Worm (Caenorhabditis elegans) whole organism, mixed stage, embryonic: ENCODE measurements around the gene Y43F8C.13.

Experiments used
- M03D4.4 ChIP-seq: sonication (generic microtip); optimal IDR thresholded peaks from 2 replicates; lab custom pipeline; 2017; ENCODE audit warnings: mild to moderate bottlenecking, missing genetic modification characterization, missing compliant biosample characterization
- bed-3 ChIP-seq: fragments of 200-800 bp; sonication (Bioruptor generic); optimal IDR thresholded peaks from 3 replicates; lab custom pipeline; 2018; ENCODE audit warnings: mild to moderate bottlenecking, missing genetic modification characterization, moderate library complexity, missing compliant biosample characterization
- blmp-1 ChIP-seq: fragments of 150-350 bp; optimal IDR thresholded peaks from 2 replicates; lab custom pipeline; 2014; ENCODE audit warnings: missing biosample characterization, missing genetic modification characterization
- ceh-39 ChIP-seq: fragments of 150-350 bp; optimal IDR thresholded peaks from 2 replicates; lab custom pipeline; 2014; ENCODE audit warnings: missing biosample characterization, missing genetic modification characterization
- ceh-43 ChIP-seq: fragments of 200-800 bp; sonication (Bioruptor generic); optimal IDR thresholded peaks from 2 replicates; lab custom pipeline; 2018; ENCODE audit warnings: mild to moderate bottlenecking, missing genetic modification characterization, moderate library complexity, missing compliant biosample characterization
- ceh-83 ChIP-seq: fragments of 200-800 bp; sonication (Bioruptor generic); optimal IDR thresholded peaks from 2 replicates; lab custom pipeline; 2018; ENCODE audit warnings: mild to moderate bottlenecking, missing genetic modification characterization, missing compliant biosample characterization
- ces-1 ChIP-seq: fragments of 150-350 bp; optimal IDR thresholded peaks from 2 replicates; lab custom pipeline; 2014; ENCODE audit warnings: missing biosample characterization, missing genetic modification reagents, missing genetic modification characterization
- cnd-1 ChIP-seq: fragments of 200-800 bp; sonication (Bioruptor generic); optimal IDR thresholded peaks from 2 replicates; lab custom pipeline; 2018; ENCODE audit warnings: mild to moderate bottlenecking, missing genetic modification characterization, missing compliant biosample characterization
- drap-1 ChIP-seq: fragments of 200-800 bp; sonication (Bioruptor generic); optimal IDR thresholded peaks from 3 replicates; lab custom pipeline; 2018; ENCODE audit warnings: mild to moderate bottlenecking, missing genetic modification characterization, missing compliant biosample characterization
- elt-1 ChIP-seq: sonication (generic microtip); optimal IDR thresholded peaks from 2 replicates; lab custom pipeline; 2017; ENCODE audit warnings: missing genetic modification characterization, mild to moderate bottlenecking, missing compliant biosample characterization, antibody characterized with exemption, moderate library complexity, borderline replicate concordance; ENCODE audit not compliant: insufficient read depth
- elt-3 ChIP-seq: fragments of 150-350 bp; optimal IDR thresholded peaks from 2 replicates; lab custom pipeline; 2014; ENCODE audit warnings: missing biosample characterization, missing genetic modification characterization
- flh-1 ChIP-seq: fragments of 200-800 bp; sonication (Bioruptor generic); optimal IDR thresholded peaks from 2 replicates; lab custom pipeline; 2018; ENCODE audit warnings: mild to moderate bottlenecking, missing genetic modification characterization, moderate library complexity, missing compliant biosample characterization
- ham-2 ChIP-seq: fragments of 200-800 bp; sonication (Bioruptor generic); optimal IDR thresholded peaks from 2 replicates; lab custom pipeline; 2018; ENCODE audit warnings: mild to moderate bottlenecking, missing genetic modification characterization, missing compliant biosample characterization
- hlh-1 ChIP-seq: fragments of 150-350 bp; optimal IDR thresholded peaks from 2 replicates; lab custom pipeline; 2014; ENCODE audit warnings: missing biosample characterization, missing genetic modification reagents, missing genetic modification characterization
- lin-13 ChIP-seq: fragments of 150-350 bp; optimal IDR thresholded peaks from 2 replicates; lab custom pipeline; 2014; ENCODE audit warnings: missing biosample characterization, missing genetic modification characterization
- lin-32 ChIP-seq: fragments of 200-800 bp; sonication (Bioruptor generic); optimal IDR thresholded peaks from 2 replicates; lab custom pipeline; 2018; ENCODE audit warnings: mild to moderate bottlenecking, missing genetic modification characterization, missing compliant biosample characterization
- lsy-2 ChIP-seq: fragments of 150-350 bp; optimal IDR thresholded peaks from 2 replicates; lab custom pipeline; 2014; ENCODE audit warnings: missing biosample characterization, missing genetic modification characterization
- mep-1 ChIP-seq: fragments of 150-350 bp; optimal IDR thresholded peaks from 2 replicates; lab custom pipeline; 2017; ENCODE audit warnings: missing biosample characterization, missing genetic modification reagents, missing genetic modification characterization, inconsistent platforms
- mls-2 ChIP-seq: sonication (generic microtip); optimal IDR thresholded peaks from 2 replicates; lab custom pipeline; 2016; ENCODE audit warnings: mild to moderate bottlenecking, missing genetic modification characterization, moderate library complexity, missing compliant biosample characterization
- nhr-12 ChIP-seq: fragments of 150-350 bp; optimal IDR thresholded peaks from 2 replicates; lab custom pipeline; 2014; ENCODE audit warnings: missing biosample characterization, missing genetic modification characterization
- nhr-2 ChIP-seq: fragments of 150-350 bp; optimal IDR thresholded peaks from 2 replicates; lab custom pipeline; 2014; ENCODE audit warnings: missing biosample characterization, missing genetic modification characterization
- nhr-237 ChIP-seq: fragments of 150-350 bp; optimal IDR thresholded peaks from 2 replicates; lab custom pipeline; 2014; ENCODE audit warnings: missing biosample characterization, missing genetic modification characterization
- nhr-28 ChIP-seq: fragments of 150-350 bp; optimal IDR thresholded peaks from 2 replicates; lab custom pipeline; 2014; ENCODE audit warnings: missing biosample characterization, missing genetic modification characterization
- nhr-76 ChIP-seq: sonication (generic microtip); optimal IDR thresholded peaks from 2 replicates; lab custom pipeline; 2017; ENCODE audit warnings: missing biosample characterization, missing genetic modification characterization
- pha-4 ChIP-seq: fragments of 150-350 bp; optimal IDR thresholded peaks from 2 replicates; lab custom pipeline; 2018; ENCODE audit warnings: missing biosample characterization, missing genetic modification reagents, missing genetic modification characterization
- sem-2 ChIP-seq: fragments of 200-800 bp; sonication (Bioruptor generic); optimal IDR thresholded peaks from 2 replicates; lab custom pipeline; 2018; ENCODE audit warnings: mild to moderate bottlenecking, missing genetic modification characterization, missing compliant biosample characterization
- sptf-1 ChIP-seq: sonication (generic microtip); optimal IDR thresholded peaks from 2 replicates; lab custom pipeline; 2017; ENCODE audit warnings: mild to moderate bottlenecking, missing genetic modification characterization, moderate library complexity, missing compliant biosample characterization
- tbx-8 ChIP-seq: fragments of 200-800 bp; sonication (Bioruptor generic); optimal IDR thresholded peaks from 2 replicates; lab custom pipeline; 2018; ENCODE audit warnings: mild to moderate bottlenecking, missing genetic modification characterization, moderate library complexity, missing compliant biosample characterization
- unc-120 ChIP-seq: sonication (generic microtip); optimal IDR thresholded peaks from 2 replicates; lab custom pipeline; 2017; ENCODE audit warnings: missing genetic modification characterization, missing compliant biosample characterization; ENCODE audit not compliant: poor library complexity, severe bottlenecking
- unc-39 ChIP-seq: fragments of 150-350 bp; optimal IDR thresholded peaks from 2 replicates; lab custom pipeline; 2014; ENCODE audit warnings: missing biosample characterization, missing genetic modification characterization
- unc-62 ChIP-seq: fragments of 150-350 bp; optimal IDR thresholded peaks from 2 replicates; lab custom pipeline; 2014; ENCODE audit warnings: missing biosample characterization, missing genetic modification reagents, missing genetic modification characterization
- zip-8 ChIP-seq: fragments of 150-350 bp; optimal IDR thresholded peaks from 2 replicates; lab custom pipeline; 2014; ENCODE audit warnings: missing biosample characterization, missing genetic modification characterization

Y43F8C.13 gene

ce11 chrV:19737458-19737857, 40.3 kb upstream of the Y43F8C.13 start, which contains the start of gene W04E12.7:
TSS of gene W04E12.7 (minus strand) at chrV:19737558.
- no peak for TF ChIP-seq mep-1 (tag; lab: Kevin White, UChicago)
- TF ChIP-seq nhr-76 (tag; lab: Kevin White, UChicago), result no peak
- no peak for TF ChIP-seq ceh-43 (GFP tag; lab: Kevin White, UChicago)
- no peak for TF ChIP-seq blmp-1 (tag; lab: Kevin White, UChicago)
- TF ChIP-seq hlh-1 (tag; lab: Kevin White, UChicago), result no peak
- TF ChIP-seq nhr-237, result no peak
- TF ChIP-seq ham-2 (GFP tag; lab: Kevin White, UChicago), result no peak
- TF ChIP-seq nhr-12, result no peak
- TF ChIP-seq pha-4, result no peak
- no peak for TF ChIP-seq mls-2 (tag; lab: Kevin White, UChicago)

DNA sequence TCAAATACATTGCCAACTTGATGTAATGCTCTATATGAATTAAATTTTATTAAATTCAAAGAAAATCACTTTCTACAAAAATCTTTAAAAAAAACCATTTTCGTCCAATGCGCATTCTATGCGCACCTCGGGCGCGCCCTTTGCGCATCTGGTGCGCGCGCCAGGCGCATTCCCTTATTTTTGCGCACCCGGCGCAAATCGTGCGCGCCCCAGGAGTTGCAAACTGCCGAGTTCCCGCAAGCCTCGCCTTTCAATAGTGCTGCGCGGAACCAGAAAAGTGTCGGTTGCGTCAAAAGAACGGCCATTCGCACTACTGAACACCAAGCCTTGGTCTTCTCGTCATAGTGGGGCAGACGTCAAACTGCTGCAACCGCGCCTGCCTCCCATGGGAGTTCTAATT, 36.5 kb upstream of the Y43F8C.13 start:
- TF ChIP-seq ceh-43 (GFP tag; lab: Kevin White, UChicago) (no peak), ceh-83 (no peak), drap-1 (GFP tag; lab: Kevin White, UChicago) (no peak), zip-8 (no peak), unc-62 (GFP tag; lab: Kevin White, UChicago) (no peak)

DNA sequence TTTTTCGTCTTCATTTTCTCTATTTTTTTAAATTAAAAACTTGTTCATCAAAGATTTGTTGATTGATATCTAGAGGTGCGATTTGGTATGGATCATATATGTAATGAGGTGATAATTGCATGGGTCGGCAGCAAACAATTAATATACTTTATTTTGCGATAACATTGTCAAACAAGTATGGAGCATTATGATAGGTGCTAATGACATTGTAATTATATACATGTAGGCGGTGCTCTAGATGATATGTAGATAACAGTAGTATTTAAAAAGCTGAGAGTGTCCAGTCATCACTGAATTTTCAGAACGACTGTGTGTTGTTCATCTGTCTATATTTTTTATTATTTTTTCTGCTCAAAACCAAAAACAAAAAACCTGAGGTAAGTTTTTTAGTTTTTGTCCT, 33.1 kb upstream of the Y43F8C.13 start, which contains the start of gene Y116F11A.1:
TSS of gene Y116F11A.1 (plus strand) at position 301 of the 400 bp plus-strand sequence.
- no peak for TF ChIP-seq ceh-39 (tag; lab: Kevin White, UChicago)
- no peak for TF ChIP-seq nhr-2
- no peak for TF ChIP-seq mls-2 (tag; lab: Kevin White, UChicago)
- TF ChIP-seq pha-4, result no peak
- TF ChIP-seq lin-13 (tag; lab: Kevin White, UChicago), result no peak
- no peak for TF ChIP-seq sptf-1 (tag; lab: Kevin White, UChicago)
- no peak for TF ChIP-seq blmp-1 (tag; lab: Kevin White, UChicago)
- no peak for TF ChIP-seq ham-2 (GFP tag; lab: Kevin White, UChicago)
- no peak for TF ChIP-seq flh-1 (GFP tag; lab: Kevin White, UChicago)
- TF ChIP-seq elt-1, result no peak
- TF ChIP-seq mep-1 (tag; lab: Kevin White, UChicago), result no peak
- no peak for TF ChIP-seq nhr-28
- TF ChIP-seq nhr-237, result no peak
- no peak for TF ChIP-seq lin-32
- TF ChIP-seq elt-3 (tag; lab: Kevin White, UChicago), result no peak
- no peak for TF ChIP-seq tbx-8 (GFP tag; lab: Kevin White, UChicago)
- no peak for TF ChIP-seq cnd-1
- no peak for TF ChIP-seq lsy-2 (tag; lab: Kevin White, UChicago)
- TF ChIP-seq ceh-83, result no peak
- no peak for TF ChIP-seq ces-1 (GFP tag; lab: Kevin White, UChicago)
- TF ChIP-seq, all 35 proteins: peak for 0

DNA sequence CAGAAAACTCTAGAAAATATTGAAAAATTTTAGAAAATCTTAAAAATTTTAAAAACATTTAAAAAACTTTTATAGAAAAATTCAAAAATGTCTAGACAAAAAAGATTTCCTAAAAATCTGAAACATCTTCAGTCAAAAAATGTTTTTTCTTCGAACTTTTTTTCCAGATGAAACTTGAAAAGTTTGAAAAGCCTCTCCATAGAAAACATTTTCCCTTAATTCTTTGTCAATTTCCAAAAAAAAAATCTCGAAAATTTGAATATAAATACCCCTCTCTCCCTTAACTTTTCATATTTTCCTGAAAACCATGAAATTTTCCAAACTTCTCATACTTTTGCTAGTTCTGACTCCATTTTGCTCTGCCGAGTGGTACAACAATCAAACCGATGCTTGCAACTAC, 31.5 kb upstream of the Y43F8C.13 start, which contains the start of gene Y116F11A.3:
TSS of gene Y116F11A.3 (plus strand) at position 301 of the 400 bp plus-strand sequence.
- TF ChIP-seq nhr-237 (no peak), zip-8 (no peak), sem-2 (no peak), lin-13 (tag; lab: Kevin White, UChicago) (no peak), nhr-2 (no peak), unc-39 (tag; lab: Kevin White, UChicago) (no peak), lsy-2 (tag; lab: Kevin White, UChicago) (no peak), unc-62 (GFP tag; lab: Kevin White, UChicago) (no peak), mls-2 (tag; lab: Kevin White, UChicago) (no peak), ceh-83 (no peak), nhr-76 (tag; lab: Kevin White, UChicago) (no peak), M03D4.4 (no peak), unc-120 (tag; lab: Kevin White, UChicago) (no peak), bed-3 (GFP tag; lab: Kevin White, UChicago) (no peak), tbx-8 (GFP tag; lab: Kevin White, UChicago) (no peak), nhr-12 (no peak), flh-1 (GFP tag; lab: Kevin White, UChicago) (no peak), ces-1 (GFP tag; lab: Kevin White, UChicago) (no peak), ham-2 (GFP tag; lab: Kevin White, UChicago) (no peak), drap-1 (GFP tag; lab: Kevin White, UChicago) (no peak)

DNA sequence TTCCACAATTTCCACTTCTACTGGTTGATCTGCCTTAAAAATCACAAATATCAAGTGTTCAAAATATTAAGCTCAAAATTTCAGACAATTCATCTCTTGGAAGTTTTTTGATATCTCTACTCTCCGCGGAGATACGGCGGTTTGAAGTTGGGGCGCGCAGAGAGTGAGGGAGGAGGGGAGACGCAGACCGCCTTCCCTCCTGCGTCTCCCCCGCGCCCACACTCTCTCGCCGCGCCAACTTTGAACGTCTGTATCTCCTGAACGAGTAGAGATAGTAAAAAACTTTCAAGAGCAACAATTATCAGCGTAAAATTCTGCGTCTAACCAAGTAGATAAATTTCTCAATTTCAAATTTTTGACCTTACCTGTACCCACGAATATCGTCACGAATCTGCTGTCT, 30.8 kb upstream of the Y43F8C.13 start:
- TF ChIP-seq zip-8 (no peak), unc-120 (tag; lab: Kevin White, UChicago) (no peak), ceh-83 (no peak)
